Fruit fly (Drosophila melanogaster): Measurements from ENCODE around the gene pelo.
A peak's percentile ranks its signal among the peaks of the same experiment; 100 is the strongest.

pelo gene

dm6 chr2L:9737803-9738202 lies 37.2 kb downstream of the pelo start (continued):
- TF ChIP-seq hth (optimal IDR thresholded peaks at IDR 0.05): no peak
- no peak for TF ChIP-seq E2f1 (GFP tag; IDR thresholded peaks at IDR 0.05)
- TF ChIP-seq Pdp1 (GFP tag; optimal IDR thresholded peaks at IDR 0.05): no peak
- no peak for TF ChIP-seq CkIIα-i1 (GFP tag; IDR thresholded peaks at IDR 0.05)
- peak; percentile 45; the same call in 1 of the 2 replicates for TF ChIP-seq CG31441 (GFP tag; IDR thresholded peaks at IDR 0.05)
- TF ChIP-seq MBD-R2 (GFP tag; IDR thresholded peaks at IDR 0.05): no peak
- no peak for TF ChIP-seq gcm2 (GFP tag; optimal IDR thresholded peaks at IDR 0.05)
- no peak for TF ChIP-seq sqz (GFP tag; optimal IDR thresholded peaks at IDR 0.05)
- no peak for TF ChIP-seq ato (GFP tag; IDR thresholded peaks at IDR 0.05; ENCODE audit: partially characterized antibody)
- TF ChIP-seq Spps (tag; optimal IDR thresholded peaks at IDR 0.05): no peak
- no peak for TF ChIP-seq gcm (GFP tag; optimal IDR thresholded peaks at IDR 0.05)
- no peak for TF ChIP-seq NK7.1 (GFP tag; optimal IDR thresholded peaks at IDR 0.05)
- peak; percentile 37 for TF ChIP-seq CG7839 (tag; optimal IDR thresholded peaks at IDR 0.05)
- peak; percentile 0 for TF ChIP-seq CG10147 (GFP tag; optimal IDR thresholded peaks at IDR 0.05)
- no peak for TF ChIP-seq shn (GFP tag; optimal IDR thresholded peaks at IDR 0.05)
- TF ChIP-seq row (GFP tag; IDR thresholded peaks at IDR 0.05): peak; percentile 36; the same call in 2 of the 3 replicates
- TF ChIP-seq CG7745 (tag; optimal IDR thresholded peaks at IDR 0.05): no peak
- TF ChIP-seq CG16815 (GFP tag; optimal IDR thresholded peaks at IDR 0.05): no peak
- TF ChIP-seq CG15073 (GFP tag; optimal IDR thresholded peaks at IDR 0.05): no peak
- no peak for TF ChIP-seq GATAe (GFP tag; conservative IDR thresholded peaks at IDR 0.05)
- no peak for TF ChIP-seq CG13296 (GFP tag; optimal IDR thresholded peaks at IDR 0.05)
- TF ChIP-seq CG11696 (GFP tag; IDR thresholded peaks at IDR 0.05): no peak
- no peak for TF ChIP-seq Aef1 (GFP tag; IDR thresholded peaks at IDR 0.05)
- no peak for TF ChIP-seq pnt (GFP tag; optimal IDR thresholded peaks at IDR 0.05)
- TF ChIP-seq CG10979 (tag; optimal IDR thresholded peaks at IDR 0.05): peak; percentile 13
- TF ChIP-seq tin (GFP tag; optimal IDR thresholded peaks at IDR 0.05): no peak
- TF ChIP-seq MTF-1 (GFP tag; optimal IDR thresholded peaks at IDR 0.05; ENCODE audit: borderline replicate concordance): no peak
- no peak for TF ChIP-seq CG6272 (GFP tag; IDR thresholded peaks at IDR 0.05)
- no peak for TF ChIP-seq ham (GFP tag; IDR thresholded peaks at IDR 0.05)
- no peak for TF ChIP-seq pros (GFP tag; optimal IDR thresholded peaks at IDR 0.05)
- no peak for TF ChIP-seq CG3847 (GFP tag; IDR thresholded peaks at IDR 0.05)
- no peak for TF ChIP-seq CG7987 (GFP tag; optimal IDR thresholded peaks at IDR 0.05)
- TF ChIP-seq bigmax (GFP tag; optimal IDR thresholded peaks at IDR 0.05): no peak
- TF ChIP-seq NC2α (GFP tag; optimal IDR thresholded peaks at IDR 0.05): no peak
- no peak for TF ChIP-seq Hsf (GFP tag; optimal IDR thresholded peaks at IDR 0.05)
- TF ChIP-seq Elba2 (GFP tag; optimal IDR thresholded peaks at IDR 0.05): no peak
- TF ChIP-seq Mes4 (GFP tag; optimal IDR thresholded peaks at IDR 0.05): no peak
- TF ChIP-seq CG17912 (GFP tag; optimal IDR thresholded peaks at IDR 0.05): no peak
- no peak for TF ChIP-seq en (GFP tag; optimal IDR thresholded peaks at IDR 0.05)
- no peak for TF ChIP-seq CG13775 (GFP tag; optimal IDR thresholded peaks at IDR 0.05)
- no peak for TF ChIP-seq Stat92E (GFP tag; optimal IDR thresholded peaks at IDR 0.05)
- TF ChIP-seq CG14667 (GFP tag; IDR thresholded peaks at IDR 0.05): no peak
- no peak for TF ChIP-seq Rfx (GFP tag; IDR thresholded peaks at IDR 0.05)
- TF ChIP-seq Lim3 (GFP tag; IDR thresholded peaks at IDR 0.05): no peak
- TF ChIP-seq B-H2 (GFP tag; optimal IDR thresholded peaks at IDR 0.05): no peak
- no peak for TF ChIP-seq CHES-1-like (GFP tag; optimal IDR thresholded peaks at IDR 0.05)
- no peak for TF ChIP-seq CG17612 (GFP tag; IDR thresholded peaks at IDR 0.05)
- no peak for TF ChIP-seq chif (GFP tag; optimal IDR thresholded peaks at IDR 0.05)
- 0 out of 2 replicates have a peak, but pooled peaks have one; percentile 11 for TF ChIP-seq onecut (GFP tag; IDR thresholded peaks at IDR 0.05)
- TF ChIP-seq CG3407 (GFP tag; optimal IDR thresholded peaks at IDR 0.05): no peak
- TF ChIP-seq CG18619 (GFP tag; optimal IDR thresholded peaks at IDR 0.05): peak; percentile 9
- no peak for TF ChIP-seq CG3726 (GFP tag; IDR thresholded peaks at IDR 0.05)
